Worm (Caenorhabditis elegans): ENCODE results near the gene F22B8.3.

ce11 chrV:16053373-16053772 lies 37.4 kb upstream of the F22B8.3 start, which contains the start of gene F14H3.3:
- TF ChIP-seq ceh-13 (GFP tag; optimal IDR thresholded peaks at IDR 0.05): no peak
- no peak for TF ChIP-seq scrt-1 (GFP tag; IDR thresholded peaks at IDR 0.05)
- no peak for TF ChIP-seq hmbx-1 (tag; optimal IDR thresholded peaks at IDR 0.05)
- no peak for TF ChIP-seq pes-1 (GFP tag; IDR thresholded peaks at IDR 0.05)
- TF ChIP-seq ama-1 (optimal IDR thresholded peaks at IDR 0.05): no peak
- TF ChIP-seq tra-4 (tag; optimal IDR thresholded peaks at IDR 0.05): no peak
- no peak for TF ChIP-seq tbx-11 (GFP tag; IDR thresholded peaks at IDR 0.05)
- TF ChIP-seq aly-1 (tag; optimal IDR thresholded peaks at IDR 0.05): no peak
- no peak for TF ChIP-seq hmg-4 (GFP tag; optimal IDR thresholded peaks at IDR 0.05)
